Fruit fly (Drosophila melanogaster): ENCODE data around the gene CG34132.

CG34132 gene

DNA sequence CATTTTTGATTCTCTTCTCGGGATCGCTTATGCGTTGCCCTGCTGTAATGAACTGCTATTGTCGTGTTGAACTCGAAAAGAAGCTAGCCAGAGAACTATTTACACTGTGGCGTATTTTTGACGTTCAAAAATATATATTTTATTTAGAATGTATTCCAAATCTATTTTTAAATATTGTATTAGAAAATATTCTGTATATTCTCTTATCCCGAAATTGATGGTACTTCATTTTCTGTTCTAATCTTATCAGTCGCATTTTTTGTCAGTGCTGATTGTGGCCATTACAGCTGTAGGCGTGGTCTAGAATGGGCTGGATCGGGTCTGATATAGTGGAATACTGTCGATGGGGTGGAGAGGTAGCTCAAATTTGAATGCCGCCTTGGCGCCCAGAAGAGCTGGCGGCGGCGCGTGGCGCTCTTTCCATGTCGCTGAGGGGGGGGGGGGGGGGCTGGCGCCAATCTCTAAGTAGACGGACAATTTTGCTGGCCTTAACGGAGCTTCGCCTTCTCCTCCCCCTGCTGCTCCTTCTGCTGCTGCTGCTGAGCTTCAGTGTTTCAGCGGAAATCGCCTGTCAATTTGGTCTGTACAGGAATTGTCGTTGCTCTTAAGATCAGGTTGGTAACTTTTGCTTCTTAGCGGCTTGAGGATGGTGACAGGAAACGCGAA lies 38.5 kb downstream of the CG34132 start (continued):
- TF ChIP-seq CG6175 (GFP tag; IDR thresholded peaks at IDR 0.05) (no peak), CG15073 (GFP tag; optimal IDR thresholded peaks at IDR 0.05) (no peak), Atf3 (GFP tag; optimal IDR thresholded peaks at IDR 0.05) (no peak), Bdp1 (GFP tag; optimal IDR thresholded peaks at IDR 0.05) (no peak), CG12071 (GFP tag; optimal IDR thresholded peaks at IDR 0.05) (no peak), eyg (GFP tag; optimal IDR thresholded peaks at IDR 0.05) (no peak), tio (GFP tag; optimal IDR thresholded peaks at IDR 0.05) (no peak), CG13624 (GFP tag; optimal IDR thresholded peaks at IDR 0.05) (no peak), Poxn (GFP tag; IDR thresholded peaks at IDR 0.05) (no peak), tll (GFP tag; optimal IDR thresholded peaks at IDR 0.05) (no peak), crc (GFP tag; optimal IDR thresholded peaks at IDR 0.05) (no peak), CG14710 (tag; optimal IDR thresholded peaks at IDR 0.05) (no peak), CG8290 (GFP tag; optimal IDR thresholded peaks at IDR 0.05) (no peak), CG8290 (tag; optimal IDR thresholded peaks at IDR 0.05) (no peak), ci (GFP tag; IDR thresholded peaks at IDR 0.05) (0 out of 3 replicates have a peak, but pooled peaks have one; percentile 18), CG12391 (tag; optimal IDR thresholded peaks at IDR 0.05) (peak; percentile 6), Adf1 (GFP tag; IDR thresholded peaks at IDR 0.05) (no peak), NC2β (GFP tag; optimal IDR thresholded peaks at IDR 0.05) (no peak), repo (GFP tag; optimal IDR thresholded peaks at IDR 0.05) (no peak), C15 (GFP tag; IDR thresholded peaks at IDR 0.05) (no peak)

DNA sequence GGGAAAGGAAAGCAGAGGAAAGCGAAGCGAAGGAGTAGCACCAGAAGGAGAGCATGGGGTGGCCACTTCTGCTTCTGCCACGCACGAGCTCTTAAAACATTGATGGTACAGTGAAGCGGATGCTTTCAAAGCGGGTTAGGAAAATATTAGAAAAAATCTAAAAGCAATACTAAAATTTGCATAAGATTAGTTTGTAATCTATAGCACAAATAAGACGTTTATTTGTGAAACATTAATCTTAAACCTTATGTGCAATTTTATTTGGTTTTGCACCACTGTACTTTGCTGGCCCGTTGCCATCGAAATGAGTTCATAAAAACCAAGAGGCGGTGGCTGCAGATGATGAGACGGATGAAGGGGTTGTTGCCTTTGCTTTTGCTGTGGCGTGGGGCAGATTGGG lies 40.1 kb downstream of the CG34132 start:
- TF ChIP-seq CG13624 (GFP tag; optimal IDR thresholded peaks at IDR 0.05) (peak; percentile 89), CG1024 (GFP tag; IDR thresholded peaks at IDR 0.05) (peak; percentile 82), aop (GFP tag; IDR thresholded peaks at IDR 0.05) (peak; percentile 57; the same call in 1 of the 2 replicates), cg (GFP tag; optimal IDR thresholded peaks at IDR 0.05) (no peak), NK7.1 (GFP tag; optimal IDR thresholded peaks at IDR 0.05) (peak; percentile 80), slou (GFP tag; optimal IDR thresholded peaks at IDR 0.05) (peak; percentile 85), Fer1 (GFP tag; optimal IDR thresholded peaks at IDR 0.05) (peak; percentile 95), CHES-1-like (GFP tag; optimal IDR thresholded peaks at IDR 0.05) (peak; percentile 75), CG13775 (GFP tag; optimal IDR thresholded peaks at IDR 0.05) (peak; percentile 64), CG12104 (GFP tag; optimal IDR thresholded peaks at IDR 0.05) (peak; percentile 68), CG15073 (GFP tag; optimal IDR thresholded peaks at IDR 0.05) (peak; percentile 28), Stat92E (GFP tag; optimal IDR thresholded peaks at IDR 0.05) (no peak), CG2120 (GFP tag; optimal IDR thresholded peaks at IDR 0.05) (peak; percentile 88), CG15601 (tag; optimal IDR thresholded peaks at IDR 0.05) (peak; percentile 82), H2.0 (GFP tag; IDR thresholded peaks at IDR 0.05) (peak; percentile 86), CkIIα-i1 (GFP tag; IDR thresholded peaks at IDR 0.05) (0 out of 2 replicates have a peak, but pooled peaks have one; percentile 38), pfk (GFP tag; optimal IDR thresholded peaks at IDR 0.05) (no peak), nerfin-2 (GFP tag; IDR thresholded peaks at IDR 0.05; ENCODE audit: partially characterized antibody) (no peak), CG18599 (GFP tag; optimal IDR thresholded peaks at IDR 0.05) (peak; percentile 97), CG12155 (GFP tag; optimal IDR thresholded peaks at IDR 0.05) (peak; percentile 70), CG31224 (GFP tag; IDR thresholded peaks at IDR 0.05) (peak; percentile 74), Sin3A (optimal IDR thresholded peaks at IDR 0.05) (no peak), CG2678 (tag; optimal IDR thresholded peaks at IDR 0.05) (peak; percentile 94), CG9797 (GFP tag; optimal IDR thresholded peaks at IDR 0.05) (no peak), Mrtf (GFP tag; IDR thresholded peaks at IDR 0.05) (peak; percentile 85), sna (GFP tag; IDR thresholded peaks at IDR 0.05; ENCODE audit: partially characterized antibody) (no peak), CG17829 (tag; optimal IDR thresholded peaks at IDR 0.05) (peak; percentile 83), luna (GFP tag; optimal IDR thresholded peaks at IDR 0.05) (peak; percentile 51), tx (GFP tag; optimal IDR thresholded peaks at IDR 0.05) (peak; percentile 79), tin (GFP tag; optimal IDR thresholded peaks at IDR 0.05) (peak; percentile 88), corto (GFP tag; optimal IDR thresholded peaks at IDR 0.05) (peak; percentile 70), maf-S (GFP tag; optimal IDR thresholded peaks at IDR 0.05) (peak; percentile 84), schlank (tag; optimal IDR thresholded peaks at IDR 0.05) (peak; percentile 55)

Measured in whole organism, embryonic.